Worm (Caenorhabditis elegans): ENCODE data around the gene egl-46.

ce11 chrV:6706771-6707170 is 25.4 kb upstream of the egl-46 start, which contains the start of gene W02F12.4:
- no peak for TF ChIP-seq tab-1 (GFP tag; IDR thresholded peaks at IDR 0.05)
- TF ChIP-seq flt-1 (GFP tag; IDR thresholded peaks at IDR 0.05): no peak
- no peak for TF ChIP-seq ztf-29 (GFP tag; IDR thresholded peaks at IDR 0.05)
- no peak for TF ChIP-seq klf-2 (GFP tag; conservative IDR thresholded peaks at IDR 0.05)
- TF ChIP-seq ref-1 (GFP tag; conservative IDR thresholded peaks at IDR 0.05): no peak
- no peak for TF ChIP-seq cog-1 (tag; optimal IDR thresholded peaks at IDR 0.05)
- TF ChIP-seq med-1 (GFP tag; optimal IDR thresholded peaks at IDR 0.05; ENCODE audit: insufficient read depth): no peak
- TF ChIP-seq T22C8.4 (GFP tag; IDR thresholded peaks at IDR 0.05): no peak
